Worm (Caenorhabditis elegans) whole organism, L1 larva: ENCODE measurements around the gene eif-2D.

Experiments used
- C16A3.4 ChIP-seq: fragments of 150-350 bp; optimal IDR thresholded peaks from 2 replicates; lab custom pipeline; 2014; ENCODE audit warnings: missing biosample characterization, missing genetic modification characterization
- alr-1 ChIP-seq: fragments of 200-800 bp; sonication (Bioruptor generic); optimal IDR thresholded peaks from 2 replicates; lab custom pipeline; 2018; ENCODE audit warnings: borderline replicate concordance, mild to moderate bottlenecking, missing genetic modification characterization, missing compliant biosample characterization
- aly-2 ChIP-seq: fragments of 150-350 bp; optimal IDR thresholded peaks from 2 replicates; lab custom pipeline; 2014; ENCODE audit warnings: missing biosample characterization, missing genetic modification characterization
- ceh-8 ChIP-seq: fragments of 200-800 bp; sonication (Bioruptor generic); optimal IDR thresholded peaks from 2 replicates; lab custom pipeline; 2018; ENCODE audit warnings: mild to moderate bottlenecking, missing genetic modification characterization, moderate library complexity, missing compliant biosample characterization
- ceh-82 ChIP-seq, 3 experiments: fragments of 150-350 bp in 1 of 3; sonication (generic microtip) in 2 of 3; optimal IDR thresholded peaks; 2 replicates each; lab custom pipeline; 2014 to 2017; ENCODE audit warnings: missing biosample characterization in 3 of 3, missing genetic modification characterization in 3 of 3
- ceh-88 ChIP-seq: fragments of 200-800 bp; sonication (Bioruptor generic); IDR thresholded peaks from 2 replicates; pipeline ENCODE4 v1.3.6; 2022; ENCODE audit warnings: missing genetic modification characterization, missing compliant biosample characterization
- dpl-1 ChIP-seq, 3 experiments: fragments of 150-350 bp in 2 of 3; sonication (generic microtip) in 1 of 3; optimal IDR thresholded peaks; 2 replicates each; lab custom pipeline; 2014 to 2017; ENCODE audit warnings: missing biosample characterization in 3 of 3, missing genetic modification characterization in 3 of 3, missing genetic modification reagents in 3 of 3
- dsc-1 ChIP-seq: sonication (generic microtip); optimal IDR thresholded peaks from 2 replicates; lab custom pipeline; 2016; ENCODE audit warnings: mild to moderate bottlenecking, missing genetic modification characterization, missing compliant biosample characterization
- efl-1 ChIP-seq, 4 experiments: fragments of 150-350 bp; optimal IDR thresholded peaks in 3 of 4; peaks in 1 of 4; 1 replicate in 1 of 4; 2 replicates in 3 of 4; lab custom pipeline; 2014; ENCODE audit warnings: missing biosample characterization in 2 of 4, missing genetic modification characterization in 2 of 4, missing genetic modification reagents in 2 of 4
- elt-2 ChIP-seq: sonication (generic microtip); optimal IDR thresholded peaks from 2 replicates; lab custom pipeline; 2016; ENCODE audit warnings: missing genetic modification characterization, mild to moderate bottlenecking, inconsistent platforms, missing compliant biosample characterization, missing genetic modification reagents
- grh-1 ChIP-seq: fragments of 200-800 bp; sonication (Bioruptor generic); IDR thresholded peaks from 2 replicates; pipeline ENCODE4 v1.3.6; 2022; ENCODE audit warnings: missing genetic modification reagents, missing genetic modification characterization, missing compliant biosample characterization
- irx-1 ChIP-seq: sonication (generic microtip); optimal IDR thresholded peaks from 2 replicates; lab custom pipeline; 2016; ENCODE audit warnings: missing genetic modification characterization, missing compliant biosample characterization
- isw-1 ChIP-seq: fragments of 200-800 bp; sonication (Bioruptor generic); IDR thresholded peaks from 2 replicates; pipeline ENCODE4 v1.3.6; 2022; ENCODE audit warnings: missing genetic modification characterization, missing compliant biosample characterization
- jun-1 ChIP-seq: fragments of 150-350 bp; optimal IDR thresholded peaks from 2 replicates; lab custom pipeline; 2014; ENCODE audit warnings: missing biosample characterization, missing genetic modification reagents, missing genetic modification characterization
- lin-14 ChIP-seq: fragments of 200-800 bp; sonication (Bioruptor generic); optimal IDR thresholded peaks from 2 replicates; lab custom pipeline; 2018; ENCODE audit warnings: mild to moderate bottlenecking, missing genetic modification characterization, moderate library complexity, missing compliant biosample characterization
- lin-15B ChIP-seq: fragments of 150-350 bp; sonication (generic microtip); optimal IDR thresholded peaks from 3 replicates; lab custom pipeline; 2014; ENCODE audit warnings: missing biosample characterization, missing genetic modification characterization
- lin-35 ChIP-seq, 2 experiments: fragments of 150-350 bp; optimal IDR thresholded peaks; 2 replicates each; lab custom pipeline; 2014; ENCODE audit warnings: missing biosample characterization in 2 of 2, missing genetic modification characterization in 2 of 2, missing genetic modification reagents in 2 of 2
- lsy-2 ChIP-seq, 2 experiments: fragments of 150-350 bp; optimal IDR thresholded peaks; 2 replicates each; lab custom pipeline; 2014; ENCODE audit warnings: missing biosample characterization in 2 of 2, missing genetic modification characterization in 2 of 2
- mdl-1 ChIP-seq, 2 experiments: fragments of 150-350 bp; optimal IDR thresholded peaks; 2 replicates each; lab custom pipeline; 2014 to 2017; ENCODE audit warnings: missing biosample characterization in 2 of 2, missing genetic modification characterization in 2 of 2, inconsistent platforms in 1 of 2
- mef-2 ChIP-seq: fragments of 150-350 bp; optimal IDR thresholded peaks from 2 replicates; lab custom pipeline; 2014; ENCODE audit warnings: missing biosample characterization, missing genetic modification characterization
- mep-1 ChIP-seq: fragments of 150-350 bp; optimal IDR thresholded peaks from 2 replicates; lab custom pipeline; 2014; ENCODE audit warnings: missing biosample characterization, missing genetic modification characterization
- nhr-20 ChIP-seq: sonication (generic microtip); optimal IDR thresholded peaks from 2 replicates; lab custom pipeline; 2016; ENCODE audit warnings: mild to moderate bottlenecking, missing genetic modification characterization, missing compliant biosample characterization
- nhr-47 ChIP-seq: sonication (generic microtip); optimal IDR thresholded peaks from 2 replicates; lab custom pipeline; 2016; ENCODE audit warnings: mild to moderate bottlenecking, missing genetic modification characterization, moderate library complexity, missing compliant biosample characterization
- nhr-71 ChIP-seq: sonication (generic microtip); optimal IDR thresholded peaks from 2 replicates; lab custom pipeline; 2016; ENCODE audit warnings: mild to moderate bottlenecking, missing genetic modification characterization, moderate library complexity, missing compliant biosample characterization
- nhr-76 ChIP-seq: sonication (generic microtip); optimal IDR thresholded peaks from 2 replicates; lab custom pipeline; 2017; ENCODE audit warnings: missing biosample characterization, missing genetic modification characterization
- nhr-77 ChIP-seq: fragments of 150-350 bp; optimal IDR thresholded peaks from 2 replicates; lab custom pipeline; 2014; ENCODE audit warnings: missing biosample characterization, missing genetic modification characterization
- nhr-84 ChIP-seq: sonication (generic microtip); optimal IDR thresholded peaks from 2 replicates; lab custom pipeline; 2017; ENCODE audit warnings: missing biosample characterization, missing genetic modification characterization
- nhr-85 ChIP-seq: sonication (generic microtip); peaks from one replicate; lab custom pipeline; 2016; ENCODE audit warnings: missing genetic modification characterization, inconsistent platforms, missing compliant biosample characterization
- nhr-90 ChIP-seq: sonication (generic microtip); optimal IDR thresholded peaks from 2 replicates; lab custom pipeline; 2016; ENCODE audit warnings: mild to moderate bottlenecking, missing genetic modification characterization, missing compliant biosample characterization; ENCODE audit not compliant: poor library complexity
- pqm-1 ChIP-seq: sonication (generic microtip); optimal IDR thresholded peaks from 3 replicates; lab custom pipeline; 2017; ENCODE audit warnings: missing biosample characterization, missing genetic modification characterization
- rnt-1 ChIP-seq: sonication (generic microtip); optimal IDR thresholded peaks from 2 replicates; lab custom pipeline; 2016; ENCODE audit warnings: mild to moderate bottlenecking, missing genetic modification characterization, moderate library complexity, missing compliant biosample characterization
- snu-23 ChIP-seq: sonication (generic microtip); optimal IDR thresholded peaks from 2 replicates; lab custom pipeline; 2016; ENCODE audit warnings: missing genetic modification characterization, missing compliant biosample characterization
- sup-37 ChIP-seq: fragments of 200-800 bp; sonication (Bioruptor generic); optimal IDR thresholded peaks from 2 replicates; lab custom pipeline; 2018; ENCODE audit warnings: mild to moderate bottlenecking, missing genetic modification characterization, missing compliant biosample characterization
- swsn-7 ChIP-seq: sonication (generic microtip); optimal IDR thresholded peaks from 2 replicates; lab custom pipeline; 2016; ENCODE audit warnings: missing genetic modification characterization, missing compliant biosample characterization
- unc-130 ChIP-seq: fragments of 150-350 bp; optimal IDR thresholded peaks from 2 replicates; lab custom pipeline; 2017; ENCODE audit warnings: missing biosample characterization, missing genetic modification characterization, inconsistent platforms
- unc-62 ChIP-seq: fragments of 150-350 bp; optimal IDR thresholded peaks from 2 replicates; lab custom pipeline; 2014; ENCODE audit warnings: missing biosample characterization, missing genetic modification reagents, missing genetic modification characterization
- xbp-1 ChIP-seq: sonication (generic microtip); optimal IDR thresholded peaks from 2 replicates; lab custom pipeline; 2016; ENCODE audit warnings: missing genetic modification characterization, missing compliant biosample characterization

The eif-2D gene

ce11 chrII:5668830-5669229, 22.7 kb upstream of the eif-2D start, which contains the start of gene C25H3.7:
Gene C25H3.7 (minus strand): TSS chrII:5668930.
- TF ChIP-seq pqm-1 (tag; lab: Kevin White, UChicago) (no peak), alr-1 (tag; lab: Kevin White, UChicago) (no peak), irx-1 (tag; lab: Kevin White, UChicago) (no peak), ceh-8 (GFP tag; lab: Kevin White, UChicago) (no peak), unc-62 (GFP tag; lab: Kevin White, UChicago) (no peak), nhr-76 (tag; lab: Kevin White, UChicago) (no peak), mef-2 (tag; lab: Kevin White, UChicago) (no peak)
- TF ChIP-seq, all 84 proteins: peak for 0

- TF ChIP-seq isw-1 (GFP tag; lab: Robert Waterston, UW) (no peak), nhr-77 (tag; lab: Kevin White, UChicago) (no peak)
- TF ChIP-seq, all 84 proteins: peak for 0
Observed at ce11 chrII:5669580-5669979, 21.9 kb upstream of the eif-2D start, which contains the start of gene C25H3.17. Gene C25H3.17 (minus strand): TSS chrII:5669680.

- no peak for TF ChIP-seq isw-1 (GFP tag; lab: Robert Waterston, UW)
- TF ChIP-seq sup-37 (GFP tag; lab: Kevin White, UChicago) = no peak
- TF ChIP-seq aly-2 (tag; lab: Kevin White, UChicago) = no peak
- no peak for TF ChIP-seq xbp-1 (tag; lab: Kevin White, UChicago)
- no peak for TF ChIP-seq dsc-1 (tag; lab: Kevin White, UChicago)
- TF ChIP-seq elt-2 (tag; lab: Kevin White, UChicago) = no peak
- TF ChIP-seq, all 84 proteins: peak for 0
Observed at ce11 chrII:5680703-5681102, 10.8 kb upstream of the eif-2D start, which contains the start of gene flp-27. Gene flp-27 (plus strand): TSS chrII:5681003.

ce11 chrII:5688959-5689358, 2.6 kb upstream of the eif-2D start, which contains the start of gene C25H3.11:
Gene C25H3.11 (minus strand): TSS chrII:5689040.
- peak; percentile 9 for TF ChIP-seq dsc-1 (tag; lab: Kevin White, UChicago)
- TF ChIP-seq nhr-85 = peak; percentile 70
- TF ChIP-seq mep-1 (tag; lab: Kevin White, UChicago) = peak; percentile 31
- TF ChIP-seq lin-14 = peak; percentile 56
- no peak for TF ChIP-seq nhr-47
- peak; percentile 6 for TF ChIP-seq unc-130 (tag; lab: Kevin White, UChicago)
- TF ChIP-seq isw-1 (GFP tag; lab: Robert Waterston, UW) = no peak
- TF ChIP-seq dpl-1 (GFP tag; optimal IDR thresholded peaks at IDR 0.05; lab: Kevin White, UChicago) = peak in 2 of 3 experiments; percentile 9 to 27
- TF ChIP-seq nhr-84 (tag; lab: Kevin White, UChicago) = no peak
- TF ChIP-seq nhr-71 = peak; percentile 40
- TF ChIP-seq elt-2 (tag; lab: Kevin White, UChicago) = peak; percentile 34
- TF ChIP-seq grh-1 (GFP tag; lab: Robert Waterston, UW) = no peak
- peak in 1 of 2 experiments; percentile 3 for TF ChIP-seq efl-1 (optimal IDR thresholded peaks at IDR 0.05; lab: Kevin White, UChicago)
- peak in 1 of 2 experiments; percentile 4 for TF ChIP-seq efl-1 (GFP tag; optimal IDR thresholded peaks at IDR 0.05 in 1 of 2; lab: Kevin White, UChicago)
- TF ChIP-seq ceh-88 = no peak
- peak; percentile 11 to 14 for TF ChIP-seq lsy-2 (tag; optimal IDR thresholded peaks at IDR 0.05; lab: Kevin White, UChicago)
- no peak for TF ChIP-seq irx-1 (tag; lab: Kevin White, UChicago)
- TF ChIP-seq rnt-1 (tag; lab: Kevin White, UChicago) = peak; percentile 26
- TF ChIP-seq lin-15B (tag; lab: Kevin White, UChicago) = peak; percentile 15
- peak in 1 of 2 experiments; percentile 32 for TF ChIP-seq mdl-1 (tag; optimal IDR thresholded peaks at IDR 0.05; lab: Kevin White, UChicago)
- TF ChIP-seq nhr-90 = peak; percentile 14
- peak; percentile 24 for TF ChIP-seq C16A3.4 (tag; lab: Kevin White, UChicago)
- TF ChIP-seq swsn-7 = peak; percentile 3
- no peak for TF ChIP-seq jun-1 (tag; lab: Kevin White, UChicago)
- peak; percentile 31 for TF ChIP-seq nhr-20 (tag; lab: Kevin White, UChicago)
- TF ChIP-seq nhr-77 (tag; lab: Kevin White, UChicago) = no peak
- TF ChIP-seq snu-23 (GFP tag; lab: Kevin White, UChicago) = peak; percentile 53
- no peak for TF ChIP-seq ceh-82 (tag; optimal IDR thresholded peaks at IDR 0.05; lab: Kevin White, UChicago)
- peak in 1 of 2 experiments; percentile 40 for TF ChIP-seq lin-35 (GFP tag; optimal IDR thresholded peaks at IDR 0.05; lab: Kevin White, UChicago)
